Fruit fly (Drosophila melanogaster) S2 (cell line): ENCODE data around the gene CG43630.

Experiments used
- CG8478 ChIP-seq: fragments of >200 bp; optimal IDR thresholded peaks from 2 replicates; lab custom pipeline; 2018
- CTCF ChIP-seq, 2 experiments: fragments of >200 bp; optimal IDR thresholded peaks; 2 replicates each; lab custom pipeline; 2018

DNA sequence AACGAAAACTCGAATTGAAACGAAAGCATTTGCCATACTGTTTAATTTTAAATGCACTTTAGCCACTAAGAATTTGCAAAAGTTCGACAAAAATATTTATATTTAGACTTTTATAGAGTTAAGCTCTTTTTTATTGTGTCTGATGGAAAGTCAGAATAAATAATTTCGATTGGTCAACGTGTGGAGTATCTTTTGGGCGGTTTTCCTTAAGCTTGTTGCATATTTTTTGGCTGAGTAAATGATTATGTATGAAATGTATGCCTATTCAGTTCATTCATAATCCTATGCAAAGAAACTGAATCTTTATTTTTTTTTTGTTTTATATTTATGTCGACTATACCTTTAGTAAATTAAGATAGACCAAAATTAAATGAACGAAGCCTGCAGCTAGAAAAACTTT is 23.3 kb downstream of the CG43630 start:
- TF ChIP-seq CG8478 (lab: Kevin White, UChicago), result no peak
- TF ChIP-seq CTCF (optimal IDR thresholded peaks at IDR 0.05; lab: Kevin White, UChicago), result no peak
